Worm (Caenorhabditis elegans) whole organism, L1 larva: ENCODE results near the gene C55B6.7.

Experiments used
- C16A3.4 ChIP-seq: fragments of 150-350 bp; optimal IDR thresholded peaks from 2 replicates; lab custom pipeline; 2014; ENCODE audit warnings: missing biosample characterization, missing genetic modification characterization
- C34B4.2 ChIP-seq: sonication (generic microtip); optimal IDR thresholded peaks from 2 replicates; lab custom pipeline; 2017; ENCODE audit warnings: mild to moderate bottlenecking, missing genetic modification characterization, missing compliant biosample characterization
- F16B12.6 ChIP-seq: fragments of 150-350 bp; optimal IDR thresholded peaks from 2 replicates; lab custom pipeline; 2014; ENCODE audit warnings: missing biosample characterization, missing genetic modification characterization
- aha-1 ChIP-seq: fragments of 150-350 bp; optimal IDR thresholded peaks from 2 replicates; lab custom pipeline; 2014; ENCODE audit warnings: missing biosample characterization, missing genetic modification characterization
- aly-2 ChIP-seq: fragments of 150-350 bp; optimal IDR thresholded peaks from 2 replicates; lab custom pipeline; 2014; ENCODE audit warnings: missing biosample characterization, missing genetic modification characterization
- ama-1 ChIP-seq: fragments of 150-350 bp; optimal IDR thresholded peaks from 2 replicates; lab custom pipeline; 2014
- blmp-1 ChIP-seq: fragments of 150-350 bp; optimal IDR thresholded peaks from 2 replicates; lab custom pipeline; 2014; ENCODE audit warnings: missing biosample characterization, missing genetic modification characterization
- ceh-63 ChIP-seq: fragments of 200-800 bp; sonication (Bioruptor generic); optimal IDR thresholded peaks from 2 replicates; lab custom pipeline; 2018; ENCODE audit warnings: mild to moderate bottlenecking, missing genetic modification characterization, missing compliant biosample characterization
- ceh-90 ChIP-seq: sonication (generic microtip); optimal IDR thresholded peaks from 2 replicates; lab custom pipeline; 2016; ENCODE audit warnings: missing genetic modification characterization, missing compliant biosample characterization
- ces-1 ChIP-seq: fragments of 150-350 bp; optimal IDR thresholded peaks from 2 replicates; lab custom pipeline; 2014; ENCODE audit warnings: missing biosample characterization, missing genetic modification reagents, missing genetic modification characterization
- egl-13 ChIP-seq: sonication (generic microtip); optimal IDR thresholded peaks from 2 replicates; lab custom pipeline; 2016; ENCODE audit warnings: missing genotype, missing genetic modification reagents, missing genetic modification characterization, missing compliant biosample characterization
- egl-27 ChIP-seq, 2 experiments: fragments of 150-350 bp in 1 of 2; sonication (generic microtip); optimal IDR thresholded peaks; 3 replicates each; lab custom pipeline; 2017 to 2018; ENCODE audit warnings: missing biosample characterization in 2 of 2, missing genetic modification characterization in 2 of 2, missing genetic modification reagents in 2 of 2
- elt-3 ChIP-seq, 6 experiments: fragments of 150-350 bp in 1 of 6; sonication (generic microtip); optimal IDR thresholded peaks; 2 replicates each; lab custom pipeline; 2017 to 2018; ENCODE audit warnings: missing biosample characterization in 6 of 6, missing genetic modification characterization in 6 of 6, inconsistent platforms in 1 of 6
- fkh-4 ChIP-seq: sonication (generic microtip); optimal IDR thresholded peaks from 2 replicates; lab custom pipeline; 2016; ENCODE audit warnings: missing compliant biosample characterization, missing genetic modification characterization, borderline replicate concordance
- fos-1 ChIP-seq: fragments of 150-350 bp; optimal IDR thresholded peaks from 2 replicates; lab custom pipeline; 2014; ENCODE audit warnings: missing biosample characterization, missing genetic modification characterization
- grh-1 ChIP-seq: fragments of 200-800 bp; sonication (Bioruptor generic); IDR thresholded peaks from 2 replicates; pipeline ENCODE4 v1.3.6; 2022; ENCODE audit warnings: missing genetic modification reagents, missing genetic modification characterization, missing compliant biosample characterization
- hlh-17 ChIP-seq: fragments of 200-800 bp; sonication (Bioruptor generic); optimal IDR thresholded peaks from 2 replicates; lab custom pipeline; 2018; ENCODE audit warnings: missing genetic modification characterization, mild to moderate bottlenecking, missing compliant biosample characterization, moderate library complexity, borderline replicate concordance
- irx-1 ChIP-seq: sonication (generic microtip); optimal IDR thresholded peaks from 2 replicates; lab custom pipeline; 2016; ENCODE audit warnings: missing genetic modification characterization, missing compliant biosample characterization
- jun-1 ChIP-seq: fragments of 150-350 bp; optimal IDR thresholded peaks from 2 replicates; lab custom pipeline; 2014; ENCODE audit warnings: missing biosample characterization, missing genetic modification reagents, missing genetic modification characterization
- lin-13 ChIP-seq: fragments of 150-350 bp; optimal IDR thresholded peaks from 2 replicates; lab custom pipeline; 2014; ENCODE audit warnings: missing biosample characterization, missing genetic modification reagents, missing genetic modification characterization
- lin-14 ChIP-seq: fragments of 200-800 bp; sonication (Bioruptor generic); optimal IDR thresholded peaks from 2 replicates; lab custom pipeline; 2018; ENCODE audit warnings: mild to moderate bottlenecking, missing genetic modification characterization, moderate library complexity, missing compliant biosample characterization
- lin-35 ChIP-seq, 2 experiments: fragments of 150-350 bp; optimal IDR thresholded peaks; 2 replicates each; lab custom pipeline; 2014; ENCODE audit warnings: missing biosample characterization in 2 of 2, missing genetic modification characterization in 2 of 2, missing genetic modification reagents in 2 of 2
- lin-39 ChIP-seq: fragments of 150-350 bp; optimal IDR thresholded peaks from 2 replicates; lab custom pipeline; 2014; ENCODE audit warnings: missing biosample characterization, missing genetic modification reagents, missing genetic modification characterization
- lsy-2 ChIP-seq, 2 experiments: fragments of 150-350 bp; optimal IDR thresholded peaks; 2 replicates each; lab custom pipeline; 2014; ENCODE audit warnings: missing biosample characterization in 2 of 2, missing genetic modification characterization in 2 of 2
- mdl-1 ChIP-seq, 2 experiments: fragments of 150-350 bp; optimal IDR thresholded peaks; 2 replicates each; lab custom pipeline; 2014 to 2017; ENCODE audit warnings: missing biosample characterization in 2 of 2, missing genetic modification characterization in 2 of 2, inconsistent platforms in 1 of 2
- mef-2 ChIP-seq: fragments of 150-350 bp; optimal IDR thresholded peaks from 2 replicates; lab custom pipeline; 2014; ENCODE audit warnings: missing biosample characterization, missing genetic modification characterization
- mep-1 ChIP-seq: fragments of 150-350 bp; optimal IDR thresholded peaks from 2 replicates; lab custom pipeline; 2014; ENCODE audit warnings: missing biosample characterization, missing genetic modification characterization
- nhr-11 ChIP-seq: fragments of 150-350 bp; optimal IDR thresholded peaks from 2 replicates; lab custom pipeline; 2014; ENCODE audit warnings: missing biosample characterization, missing genetic modification characterization
- nhr-19 ChIP-seq: fragments of 200-800 bp; sonication (Bioruptor generic); conservative IDR thresholded peaks from 2 replicates; pipeline ENCODE4 v1.3.6; 2022; ENCODE audit warnings: missing genetic modification characterization, missing compliant biosample characterization
- nhr-28 ChIP-seq: fragments of 150-350 bp; optimal IDR thresholded peaks from 2 replicates; lab custom pipeline; 2014; ENCODE audit warnings: missing biosample characterization, missing genetic modification characterization
- nhr-47 ChIP-seq: sonication (generic microtip); optimal IDR thresholded peaks from 2 replicates; lab custom pipeline; 2016; ENCODE audit warnings: mild to moderate bottlenecking, missing genetic modification characterization, moderate library complexity, missing compliant biosample characterization
- nhr-71 ChIP-seq: sonication (generic microtip); optimal IDR thresholded peaks from 2 replicates; lab custom pipeline; 2016; ENCODE audit warnings: mild to moderate bottlenecking, missing genetic modification characterization, moderate library complexity, missing compliant biosample characterization
- nhr-76 ChIP-seq: sonication (generic microtip); optimal IDR thresholded peaks from 2 replicates; lab custom pipeline; 2017; ENCODE audit warnings: missing biosample characterization, missing genetic modification characterization
- nhr-90 ChIP-seq: sonication (generic microtip); optimal IDR thresholded peaks from 2 replicates; lab custom pipeline; 2016; ENCODE audit warnings: mild to moderate bottlenecking, missing genetic modification characterization, missing compliant biosample characterization; ENCODE audit not compliant: poor library complexity
- pag-3 ChIP-seq: sonication (generic microtip); optimal IDR thresholded peaks from 2 replicates; lab custom pipeline; 2017; ENCODE audit warnings: missing genetic modification characterization, mild to moderate bottlenecking, missing compliant biosample characterization, antibody characterized with exemption, borderline replicate concordance; ENCODE audit not compliant: insufficient read depth
- pax-3 ChIP-seq: fragments of 200-800 bp; sonication (Bioruptor generic); optimal IDR thresholded peaks from 2 replicates; lab custom pipeline; 2018; ENCODE audit warnings: mild to moderate bottlenecking, missing genetic modification characterization, moderate library complexity, missing compliant biosample characterization
- pqm-1 ChIP-seq: sonication (generic microtip); optimal IDR thresholded peaks from 3 replicates; lab custom pipeline; 2017; ENCODE audit warnings: missing biosample characterization, missing genetic modification characterization
- rnt-1 ChIP-seq: sonication (generic microtip); optimal IDR thresholded peaks from 2 replicates; lab custom pipeline; 2016; ENCODE audit warnings: mild to moderate bottlenecking, missing genetic modification characterization, moderate library complexity, missing compliant biosample characterization
- sox-4 ChIP-seq: sonication (generic microtip); optimal IDR thresholded peaks from 2 replicates; lab custom pipeline; 2016; ENCODE audit warnings: missing genetic modification characterization, missing compliant biosample characterization
- sup-37 ChIP-seq: fragments of 200-800 bp; sonication (Bioruptor generic); optimal IDR thresholded peaks from 2 replicates; lab custom pipeline; 2018; ENCODE audit warnings: mild to moderate bottlenecking, missing genetic modification characterization, missing compliant biosample characterization
- tlp-1 ChIP-seq: fragments of 150-350 bp; optimal IDR thresholded peaks from 2 replicates; lab custom pipeline; 2014; ENCODE audit warnings: missing biosample characterization, missing genetic modification characterization
- unc-130 ChIP-seq: fragments of 150-350 bp; optimal IDR thresholded peaks from 2 replicates; lab custom pipeline; 2017; ENCODE audit warnings: missing biosample characterization, missing genetic modification characterization, inconsistent platforms
- unc-30 ChIP-seq: sonication (generic microtip); optimal IDR thresholded peaks from 2 replicates; lab custom pipeline; 2017; ENCODE audit warnings: missing biosample characterization, missing genetic modification characterization
- xbp-1 ChIP-seq: sonication (generic microtip); optimal IDR thresholded peaks from 2 replicates; lab custom pipeline; 2016; ENCODE audit warnings: missing genetic modification characterization, missing compliant biosample characterization
- zag-1 ChIP-seq: fragments of 150-350 bp; optimal IDR thresholded peaks from 2 replicates; lab custom pipeline; 2014; ENCODE audit warnings: missing biosample characterization, missing genetic modification characterization
- zip-4 ChIP-seq: fragments of 200-800 bp; sonication (Bioruptor generic); optimal IDR thresholded peaks from 2 replicates; lab custom pipeline; 2018; ENCODE audit warnings: mild to moderate bottlenecking, missing genetic modification characterization, moderate library complexity, missing compliant biosample characterization

The C55B6.7 gene

ce11 chrX:7236717-7237116 lies 44.9 kb upstream of the C55B6.7 start (continued):
- TF ChIP-seq rnt-1 (tag; lab: Kevin White, UChicago) (peak; percentile 74), ceh-90 (tag; lab: Kevin White, UChicago) (no peak), nhr-47 (tag; lab: Kevin White, UChicago) (peak; percentile 14), lin-39 (tag; lab: Kevin White, UChicago) (peak; percentile 25), mep-1 (peak; percentile 62), zag-1 (tag; lab: Kevin White, UChicago) (no peak), elt-3 (tag; optimal IDR thresholded peaks at IDR 0.05; lab: Kevin White, UChicago) (no peak), pag-3 (tag; lab: Kevin White, UChicago) (peak; percentile 100), tlp-1 (tag; lab: Kevin White, UChicago) (no peak), egl-27 (tag; optimal IDR thresholded peaks at IDR 0.05; lab: Kevin White, UChicago) (no peak), nhr-76 (tag; lab: Kevin White, UChicago) (no peak), nhr-71 (peak; percentile 89), ces-1 (GFP tag; lab: Kevin White, UChicago) (no peak), irx-1 (peak; percentile 44), unc-30 (tag; lab: Kevin White, UChicago) (no peak), jun-1 (tag; lab: Kevin White, UChicago) (no peak), blmp-1 (tag; lab: Kevin White, UChicago) (no peak), F16B12.6 (tag; lab: Kevin White, UChicago) (no peak), C16A3.4 (tag; lab: Kevin White, UChicago) (no peak), aha-1 (tag; lab: Kevin White, UChicago) (no peak), sox-4 (no peak), ceh-63 (GFP tag; lab: Kevin White, UChicago) (no peak), nhr-11 (tag; lab: Kevin White, UChicago) (peak; percentile 1), aly-2 (tag; lab: Kevin White, UChicago) (no peak), unc-130 (peak; percentile 60), C34B4.2 (tag; lab: Kevin White, UChicago) (no peak), pqm-1 (no peak), nhr-90 (no peak), lin-35 (GFP tag; optimal IDR thresholded peaks at IDR 0.05; lab: Kevin White, UChicago) (no peak), lin-13 (GFP tag; lab: Kevin White, UChicago) (no peak), nhr-28 (tag; lab: Kevin White, UChicago) (no peak), grh-1 (GFP tag; lab: Robert Waterston, UW) (no peak), fkh-4 (tag; lab: Kevin White, UChicago) (peak; percentile 47), ama-1 (lab: Kevin White, UChicago) (no peak), nhr-19 (GFP tag; lab: Robert Waterston, UW) (peak; percentile 67), mef-2 (tag; lab: Kevin White, UChicago) (no peak), zip-4 (GFP tag; lab: Kevin White, UChicago) (no peak), pax-3 (no peak), fos-1 (no peak), egl-13 (tag; lab: Kevin White, UChicago) (no peak), mdl-1 (tag; optimal IDR thresholded peaks at IDR 0.05; lab: Kevin White, UChicago) (no peak), xbp-1 (tag; lab: Kevin White, UChicago) (peak; percentile 39), lin-14 (GFP tag; lab: Kevin White, UChicago) (peak; percentile 93), hlh-17 (GFP tag; lab: Kevin White, UChicago) (no peak), lsy-2 (tag; optimal IDR thresholded peaks at IDR 0.05; lab: Kevin White, UChicago) (peak; percentile 38 to 53), sup-37 (GFP tag; lab: Kevin White, UChicago) (no peak)
- TF ChIP-seq, all 84 proteins: peak for 20
